Fruit fly (Drosophila melanogaster): ENCODE results near the gene CG2004.

- no peak for TF ChIP-seq CG16779 (tag; optimal IDR thresholded peaks at IDR 0.05)
- no peak for TF ChIP-seq Sox102F (GFP tag; optimal IDR thresholded peaks at IDR 0.05)
- TF ChIP-seq CG11294 (GFP tag; IDR thresholded peaks at IDR 0.05) = no peak
- TF ChIP-seq Gug (GFP tag; IDR thresholded peaks at IDR 0.05) = no peak
- no peak for TF ChIP-seq spab (GFP tag; optimal IDR thresholded peaks at IDR 0.05)
- no peak for TF ChIP-seq ss (GFP tag; optimal IDR thresholded peaks at IDR 0.05)
- TF ChIP-seq Hr39 (GFP tag; optimal IDR thresholded peaks at IDR 0.05) = no peak
- TF ChIP-seq pdm3 (GFP tag; optimal IDR thresholded peaks at IDR 0.05) = no peak
- TF ChIP-seq CG15336 (GFP tag; IDR thresholded peaks at IDR 0.05) = no peak
- TF ChIP-seq Ets96B (tag; optimal IDR thresholded peaks at IDR 0.05) = no peak
- TF ChIP-seq CG10631 (GFP tag; optimal IDR thresholded peaks at IDR 0.05) = no peak
Measured at dm6 chrX:8685394-8685793, 29.3 kb downstream of the CG2004 start.

Measured in whole organism, prepupa.